Fruit fly (Drosophila melanogaster) S2 (cell line): ENCODE data around the gene CG15877.

ENCODE experiments used
- CG8478 ChIP-seq: fragments of >200 bp; optimal IDR thresholded peaks from 2 replicates; lab custom pipeline; 2018
- CTCF ChIP-seq, 2 experiments: fragments of >200 bp; optimal IDR thresholded peaks; 2 replicates each; lab custom pipeline; 2018

DNA sequence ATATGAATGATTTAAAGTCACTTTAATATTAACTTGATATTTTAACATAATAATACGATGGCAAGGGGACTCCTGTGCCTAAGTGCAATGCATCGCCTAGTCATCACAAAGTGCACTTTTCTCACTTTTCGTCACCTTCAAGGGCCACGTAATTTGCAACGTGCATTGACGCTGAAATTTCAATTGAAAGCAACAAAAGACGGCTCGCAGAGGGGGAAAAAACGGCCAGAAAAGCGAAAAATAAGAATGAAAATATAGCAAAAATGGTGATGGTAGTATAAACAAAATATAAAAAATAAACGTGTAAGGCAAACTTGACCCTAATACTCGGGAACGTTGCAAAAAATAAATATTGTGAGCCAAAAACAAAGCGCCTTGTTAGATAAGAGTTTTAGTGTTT lies 46.2 kb upstream of the CG15877 start:
- TF ChIP-seq CG8478 (lab: Kevin White, UChicago) (no peak), CTCF (optimal IDR thresholded peaks at IDR 0.05; lab: Kevin White, UChicago) (no peak)
